Worm (Caenorhabditis elegans) whole organism, L1 larva: ENCODE results near the gene srlf-9.

Experiments
- aly-2 ChIP-seq: fragments of 150-350 bp; optimal IDR thresholded peaks from 2 replicates; lab custom pipeline; 2014; ENCODE audit warnings: missing biosample characterization, missing genetic modification characterization
- dpl-1 ChIP-seq, 3 experiments: fragments of 150-350 bp in 2 of 3; sonication (generic microtip) in 1 of 3; optimal IDR thresholded peaks; 2 replicates each; lab custom pipeline; 2014 to 2017; ENCODE audit warnings: missing biosample characterization in 3 of 3, missing genetic modification characterization in 3 of 3, missing genetic modification reagents in 3 of 3
- dsc-1 ChIP-seq: sonication (generic microtip); optimal IDR thresholded peaks from 2 replicates; lab custom pipeline; 2016; ENCODE audit warnings: mild to moderate bottlenecking, missing genetic modification characterization, missing compliant biosample characterization
- fos-1 ChIP-seq: fragments of 150-350 bp; optimal IDR thresholded peaks from 2 replicates; lab custom pipeline; 2014; ENCODE audit warnings: missing biosample characterization, missing genetic modification characterization
- jun-1 ChIP-seq: fragments of 150-350 bp; optimal IDR thresholded peaks from 2 replicates; lab custom pipeline; 2014; ENCODE audit warnings: missing biosample characterization, missing genetic modification reagents, missing genetic modification characterization
- lin-13 ChIP-seq: fragments of 150-350 bp; optimal IDR thresholded peaks from 2 replicates; lab custom pipeline; 2014; ENCODE audit warnings: missing biosample characterization, missing genetic modification reagents, missing genetic modification characterization
- lin-39 ChIP-seq: fragments of 150-350 bp; optimal IDR thresholded peaks from 2 replicates; lab custom pipeline; 2014; ENCODE audit warnings: missing biosample characterization, missing genetic modification reagents, missing genetic modification characterization
- nhr-84 ChIP-seq: sonication (generic microtip); optimal IDR thresholded peaks from 2 replicates; lab custom pipeline; 2017; ENCODE audit warnings: missing biosample characterization, missing genetic modification characterization
- pqm-1 ChIP-seq: sonication (generic microtip); optimal IDR thresholded peaks from 3 replicates; lab custom pipeline; 2017; ENCODE audit warnings: missing biosample characterization, missing genetic modification characterization
- xbp-1 ChIP-seq: sonication (generic microtip); optimal IDR thresholded peaks from 2 replicates; lab custom pipeline; 2016; ENCODE audit warnings: missing genetic modification characterization, missing compliant biosample characterization
- ztf-11 ChIP-seq, 2 experiments: sonication (generic microtip); optimal IDR thresholded peaks; 2 replicates each; lab custom pipeline; 2016 to 2017; ENCODE audit warnings: missing genetic modification characterization in 2 of 2, missing biosample characterization in 1 of 2, missing compliant biosample characterization in 1 of 2

ce11 chrIII:13380196-13380595 is 21.4 kb downstream of the srlf-9 start, which contains the start of gene T03F6.6:
- TF ChIP-seq dsc-1 (tag; lab: Kevin White, UChicago) (no peak), xbp-1 (no peak), dpl-1 (GFP tag; optimal IDR thresholded peaks at IDR 0.05; lab: Kevin White, UChicago) (no peak), nhr-84 (tag; lab: Kevin White, UChicago) (no peak), lin-13 (GFP tag; lab: Kevin White, UChicago) (no peak), aly-2 (tag; lab: Kevin White, UChicago) (no peak), pqm-1 (tag; lab: Kevin White, UChicago) (no peak), jun-1 (tag; lab: Kevin White, UChicago) (no peak), ztf-11 (tag; optimal IDR thresholded peaks at IDR 0.05; lab: Kevin White, UChicago) (no peak), lin-39 (tag; lab: Kevin White, UChicago) (no peak), fos-1 (tag; lab: Kevin White, UChicago) (no peak)
